Worm (Caenorhabditis elegans) whole organism, midembryonic: ENCODE results near the gene F49E8.6.

Experiments
- cog-1 ChIP-seq: sonication (generic microtip); optimal IDR thresholded peaks from 2 replicates; lab custom pipeline; 2016; ENCODE audit warnings: missing genetic modification characterization, missing compliant biosample characterization
- med-1 ChIP-seq: sonication (generic microtip); optimal IDR thresholded peaks from 2 replicates; lab custom pipeline; 2017; ENCODE audit warnings: missing genetic modification characterization, mild to moderate bottlenecking, missing compliant biosample characterization, antibody characterized with exemption, missing genetic modification reagents; ENCODE audit not compliant: insufficient read depth
- ztf-29 ChIP-seq: fragments of 200-800 bp; sonication (Bioruptor generic); IDR thresholded peaks from 2 replicates; pipeline ENCODE4 v1.3.6; 2022; ENCODE audit warnings: missing genetic modification reagents, missing genetic modification characterization, missing compliant biosample characterization

DNA sequence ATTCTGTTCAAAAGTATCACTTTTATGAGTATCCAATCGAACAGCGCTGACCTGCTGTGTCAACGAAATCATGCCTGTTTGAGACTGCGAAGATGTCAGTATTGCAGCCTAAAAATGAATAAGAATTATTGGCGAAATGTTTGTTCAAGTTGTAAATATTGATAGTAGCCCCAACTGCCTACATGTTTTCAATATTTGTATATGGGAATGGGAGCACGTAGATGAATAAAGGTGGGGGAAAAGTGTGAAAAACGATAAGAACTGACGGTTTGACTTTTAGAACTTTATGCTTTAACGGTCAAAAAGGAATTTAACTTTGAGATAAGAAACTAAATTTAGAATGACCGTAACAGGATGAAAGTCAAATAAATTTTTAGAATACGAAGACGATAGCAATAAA lies 34.2 kb downstream of the F49E8.6 start:
- no peak for TF ChIP-seq med-1
- TF ChIP-seq cog-1 (tag; lab: Kevin White, UChicago) = no peak
- TF ChIP-seq ztf-29 (GFP tag; lab: Robert Waterston, UW) = no peak
